Worm (Caenorhabditis elegans): ENCODE measurements around the gene C02B8.7.
"Not testable (repeated sequence)": the region's sequence is repeated elsewhere in the genome, so short reads cannot be mapped to it uniquely, and the experiment has no call there.

DNA sequence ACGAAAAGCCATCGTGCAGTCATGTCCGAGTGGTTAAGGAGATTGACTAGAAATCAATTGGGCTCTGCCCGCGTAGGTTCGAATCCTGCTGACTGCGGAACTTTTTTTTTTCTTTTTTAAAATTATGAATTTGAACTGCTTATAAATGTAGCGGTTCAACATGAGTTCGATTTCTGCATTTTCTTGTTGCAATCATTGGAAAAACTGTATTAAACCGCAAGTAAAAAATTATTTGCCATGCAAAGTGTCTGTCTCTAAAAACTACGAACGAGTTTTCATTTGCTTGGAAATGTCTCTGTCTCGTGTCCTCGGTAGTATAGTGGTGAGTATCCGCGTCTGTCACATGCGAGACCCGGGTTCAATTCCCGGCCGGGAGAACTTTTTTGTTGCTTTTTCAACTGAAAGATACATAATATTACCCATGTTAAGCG lies 17.8 kb upstream of the C02B8.7 start:
- not testable (repeated sequence) for TF ChIP-seq ama-1 (optimal IDR thresholded peaks at IDR 0.05)
- peak; percentile 81 for TF ChIP-seq pes-1 (GFP tag; IDR thresholded peaks at IDR 0.05)

All from whole organism, early embryonic.